Fruit fly (Drosophila melanogaster) whole organism, embryonic: Measurements from ENCODE around the gene Sdic1.
"Not testable (repeated sequence)": the region's sequence is repeated elsewhere in the genome, so short reads cannot be mapped to it uniquely, and the experiment has no call there.

Experiments
- B-H2 ChIP-seq: fragments of 200-800 bp; sonication (Bioruptor generic); optimal IDR thresholded peaks from 2 replicates; lab custom pipeline; 2018; ENCODE audit warnings: missing biosample characterization, mild to moderate bottlenecking, missing genetic modification characterization
- BEAF-32 ChIP-seq: fragments of 200-800 bp; sonication (Bioruptor generic); optimal IDR thresholded peaks from 3 replicates; lab custom pipeline; 2017; ENCODE audit warnings: missing biosample characterization, missing genetic modification characterization, mild to moderate bottlenecking, moderate library complexity, missing genetic modification reagents
- CG10959 ChIP-seq: fragments of 200-800 bp; sonication (Bioruptor generic); IDR thresholded peaks from 2 replicates; pipeline ENCODE4 v1.3.6; 2022; ENCODE audit warnings: missing biosample characterization, missing genetic modification characterization
- CG11695 ChIP-seq: fragments of 200-800 bp; sonication (Bioruptor generic); IDR thresholded peaks from 3 replicates; pipeline ENCODE4 v1.3.6; 2022; ENCODE audit warnings: missing biosample characterization, missing genetic modification characterization
- CG17328 ChIP-seq: fragments of 200-800 bp; sonication (Bioruptor generic); IDR thresholded peaks from 2 replicates; pipeline ENCODE4 v1.3.6; 2022; ENCODE audit warnings: missing biosample characterization, missing genetic modification characterization
- CG17568 ChIP-seq: fragments of 200-800 bp; sonication (Bioruptor generic); optimal IDR thresholded peaks from 2 replicates; lab custom pipeline; 2018; ENCODE audit warnings: missing biosample characterization, mild to moderate bottlenecking, missing genetic modification characterization, moderate library complexity
- CG30020 ChIP-seq: fragments of 200-800 bp; optimal IDR thresholded peaks from 2 replicates; lab custom pipeline; 2019; ENCODE audit warnings: missing biosample characterization, mild to moderate bottlenecking, missing genetic modification characterization, moderate library complexity
- CG31441 ChIP-seq: fragments of 200-800 bp; sonication (Bioruptor generic); IDR thresholded peaks from 2 replicates; pipeline ENCODE4 v1.3.6; 2022; ENCODE audit warnings: missing biosample characterization, missing genetic modification characterization
- CG9797 ChIP-seq: fragments of 200-800 bp; sonication (Bioruptor generic); optimal IDR thresholded peaks from 3 replicates; lab custom pipeline; 2018; ENCODE audit warnings: missing biosample characterization, mild to moderate bottlenecking, missing genetic modification characterization
- D19B ChIP-seq: fragments of 200-800 bp; sonication (Bioruptor generic); optimal IDR thresholded peaks from 2 replicates; lab custom pipeline; 2017; ENCODE audit warnings: missing biosample characterization, mild to moderate bottlenecking, missing genetic modification characterization
- Fer3 ChIP-seq: fragments of 200-800 bp; sonication (Bioruptor generic); optimal IDR thresholded peaks from 2 replicates; lab custom pipeline; 2018; ENCODE audit warnings: missing biosample characterization, mild to moderate bottlenecking, missing genetic modification characterization, moderate library complexity
- Gug ChIP-seq: fragments of 200-800 bp; sonication (Bioruptor generic); IDR thresholded peaks from 4 replicates; pipeline ENCODE4 v1.3.6; 2022; ENCODE audit warnings: missing biosample characterization, missing genetic modification characterization
- HHEX ChIP-seq: fragments of 200-800 bp; sonication (Bioruptor generic); optimal IDR thresholded peaks from 3 replicates; lab custom pipeline; 2017; ENCODE audit warnings: missing biosample characterization, mild to moderate bottlenecking, missing genetic modification characterization, missing genetic modification reagents
- Hmr ChIP-seq: fragments of 200-800 bp; sonication (Bioruptor generic); optimal IDR thresholded peaks from 3 replicates; lab custom pipeline; 2017; ENCODE audit warnings: mild to moderate bottlenecking, missing biosample characterization, missing genetic modification reagents, missing genetic modification characterization
- Lim3 ChIP-seq: fragments of 200-800 bp; sonication (Bioruptor generic); IDR thresholded peaks from 2 replicates; pipeline ENCODE4 v1.3.6; 2022; ENCODE audit warnings: missing biosample characterization, missing genetic modification characterization
- Neu2 ChIP-seq: fragments of 200-800 bp; sonication (Bioruptor generic); optimal IDR thresholded peaks from 3 replicates; lab custom pipeline; 2016; ENCODE audit warnings: missing biosample characterization, missing genetic modification characterization, borderline replicate concordance
- Side ChIP-seq: fragments of 200-800 bp; sonication (Bioruptor generic); optimal IDR thresholded peaks from 2 replicates; lab custom pipeline; 2016; ENCODE audit warnings: missing biosample characterization, missing genetic modification characterization
- Sox100B ChIP-seq: fragments of 200-800 bp; sonication (Bioruptor generic); optimal IDR thresholded peaks from 3 replicates; lab custom pipeline; 2018; ENCODE audit warnings: missing biosample characterization, mild to moderate bottlenecking, missing genetic modification characterization
- Tbp ChIP-seq: fragments of >200 bp; optimal IDR thresholded peaks from 2 replicates; lab custom pipeline; 2018; ENCODE audit warnings: missing biosample characterization, missing genetic modification characterization
- Xrp1 ChIP-seq: fragments of 200-800 bp; sonication (Bioruptor generic); IDR thresholded peaks from 2 replicates; pipeline ENCODE4 v1.3.6; 2022; ENCODE audit warnings: missing biosample characterization, missing genetic modification characterization
- ap ChIP-seq: fragments of 200-800 bp; sonication (Bioruptor generic); IDR thresholded peaks from 2 replicates; pipeline ENCODE4 v1.3.6; 2022; ENCODE audit warnings: missing biosample characterization, missing genetic modification characterization
- bowl ChIP-seq: fragments of 200-800 bp; sonication (Bioruptor generic); IDR thresholded peaks from 2 replicates; pipeline ENCODE4 v1.3.6; 2022; ENCODE audit warnings: missing biosample characterization, missing genetic modification characterization
- chm ChIP-seq: fragments of 200-800 bp; sonication (Bioruptor generic); IDR thresholded peaks from 2 replicates; pipeline ENCODE4 v1.3.6; 2022; ENCODE audit warnings: missing biosample characterization, missing genetic modification characterization
- croc ChIP-seq: fragments of 200-800 bp; sonication (Bioruptor generic); conservative IDR thresholded peaks from 3 replicates; pipeline ENCODE4 v1.3.6; 2022; ENCODE audit warnings: missing biosample characterization, missing genetic modification characterization
- dan ChIP-seq: fragments of 200-800 bp; sonication (Bioruptor generic); IDR thresholded peaks from 2 replicates; pipeline ENCODE4 v1.3.6; 2022; ENCODE audit warnings: missing biosample characterization, missing genetic modification characterization
- exex ChIP-seq: fragments of 200-800 bp; sonication (Bioruptor generic); optimal IDR thresholded peaks from 4 replicates; lab custom pipeline; 2018; ENCODE audit warnings: missing biosample characterization, mild to moderate bottlenecking, missing genetic modification characterization, moderate library complexity
- fu2 ChIP-seq: fragments of 200-800 bp; sonication (Bioruptor generic); optimal IDR thresholded peaks from 2 replicates; lab custom pipeline; 2016; ENCODE audit warnings: missing biosample characterization, missing genetic modification characterization
- gcm ChIP-seq: fragments of 200-800 bp; sonication (Bioruptor generic); optimal IDR thresholded peaks from 2 replicates; lab custom pipeline; 2019; ENCODE audit warnings: missing biosample characterization, mild to moderate bottlenecking, missing genetic modification characterization, moderate library complexity
- gfzf ChIP-seq: fragments of 200-800 bp; sonication (Bioruptor generic); optimal IDR thresholded peaks from 2 replicates; lab custom pipeline; 2016; ENCODE audit warnings: missing biosample characterization, mild to moderate bottlenecking, missing genetic modification characterization, moderate library complexity
- gsb-n ChIP-seq: fragments of 200-800 bp; sonication (Bioruptor generic); optimal IDR thresholded peaks from 3 replicates; lab custom pipeline; 2018; ENCODE audit warnings: missing biosample characterization, mild to moderate bottlenecking, missing genetic modification characterization
- ken ChIP-seq: fragments of 200-800 bp; sonication (Bioruptor generic); IDR thresholded peaks from 3 replicates; pipeline ENCODE4 v1.3.6; 2022; ENCODE audit warnings: missing biosample characterization, missing genetic modification characterization
- mam ChIP-seq: fragments of 200-800 bp; sonication (Bioruptor generic); optimal IDR thresholded peaks from 3 replicates; lab custom pipeline; 2016; ENCODE audit warnings: missing biosample characterization, missing genetic modification characterization
- otp ChIP-seq: fragments of 200-800 bp; sonication (Bioruptor generic); IDR thresholded peaks from 3 replicates; pipeline ENCODE4, ENCODE4 v1.3.6; 2022; ENCODE audit warnings: missing biosample characterization, missing genetic modification characterization
- pfk ChIP-seq: fragments of 200-800 bp; sonication (Bioruptor generic); optimal IDR thresholded peaks from 2 replicates; lab custom pipeline; 2018; ENCODE audit warnings: missing biosample characterization, mild to moderate bottlenecking, missing genetic modification characterization, moderate library complexity
- sr ChIP-seq: fragments of 200-800 bp; sonication (Bioruptor generic); IDR thresholded peaks from 3 replicates; pipeline ENCODE4 v1.3.6; 2022; ENCODE audit warnings: missing biosample characterization, missing genetic modification characterization
- sug ChIP-seq: fragments of 200-800 bp; optimal IDR thresholded peaks from 2 replicates; lab custom pipeline; 2019; ENCODE audit warnings: missing biosample characterization, mild to moderate bottlenecking, missing genetic modification characterization, moderate library complexity
- usp ChIP-seq: fragments of >200 bp; optimal IDR thresholded peaks from 2 replicates; lab custom pipeline; 2017; ENCODE audit warnings: missing biosample characterization, missing genetic modification characterization

Sdic1 gene

dm6 chrX:20178538-20178937, at the start of gene Sdic1:
Gene Sdic1, minus strand, starts transcription at chrX:20178638.
- not testable (repeated sequence) for TF ChIP-seq pfk (GFP tag; lab: Kevin White, UChicago); Neu2 (GFP tag; lab: Kevin White, UChicago); croc

dm6 chrX:20224920-20225319, 46.5 kb upstream of the Sdic1 start, which contains the start of gene Sdic4:
Gene Sdic4, minus strand, starts transcription at chrX:20225020.
- TF ChIP-seq chm (GFP tag; lab: Robert Waterston, UW); Lim3 (GFP tag; lab: Robert Waterston, UW); Hmr (GFP tag; lab: Kevin White, UChicago): not testable (repeated sequence)

- not testable (repeated sequence) for TF ChIP-seq ap; sug (tag; lab: Kevin White, UChicago); sr
- TF ChIP-seq, all 482 proteins: peak for 0; not testable (repeated sequence) for 482
Measured at dm6 chrX:20217159-20217558, 38.7 kb upstream of the Sdic1 start, which contains the start of gene SdicC. Gene SdicC, minus strand, starts transcription at chrX:20217259.

dm6 chrX:20209503-20209902, 31.1 kb upstream of the Sdic1 start, which contains the start of gene SdicB:
Gene SdicB, minus strand, starts transcription at chrX:20209603.
- TF ChIP-seq CG11695; B-H2 (GFP tag; lab: Kevin White, UChicago); Gug (GFP tag; lab: Robert Waterston, UW): not testable (repeated sequence)

- not testable (repeated sequence) for TF ChIP-seq Sox100B (GFP tag; lab: Kevin White, UChicago); mam (GFP tag; lab: Kevin White, UChicago); gfzf
Measured at dm6 chrX:20201833-20202232, 23.4 kb upstream of the Sdic1 start, which contains the start of gene SdicA. Gene SdicA, minus strand, starts transcription at chrX:20201933.

dm6 chrX:20194127-20194526, 15.7 kb upstream of the Sdic1 start, which contains the start of gene Sdic3:
Gene Sdic3, minus strand, starts transcription at chrX:20194227.
- not testable (repeated sequence) for TF ChIP-seq BEAF-32; ken; CG9797 (GFP tag; lab: Kevin White, UChicago)

dm6 chrX:20186387-20186786, 7.9 kb upstream of the Sdic1 start, which contains the start of gene Sdic2:
Gene Sdic2, minus strand, starts transcription at chrX:20186487.
- not testable (repeated sequence) for TF ChIP-seq dan (GFP tag; lab: Robert Waterston, UW); HHEX (GFP tag; lab: Kevin White, UChicago); CG17568 (GFP tag; lab: Kevin White, UChicago)

- TF ChIP-seq Tbp (GFP tag; lab: Kevin White, UChicago) = no peak
- peak; percentile 14 for TF ChIP-seq gsb-n (tag; lab: Kevin White, UChicago)
- TF ChIP-seq CG31441 (GFP tag; lab: Robert Waterston, UW) = peak; percentile 64
- no peak for TF ChIP-seq CG30020 (tag; lab: Kevin White, UChicago)
- TF ChIP-seq bowl (GFP tag; lab: Robert Waterston, UW) = peak; percentile 61; the same call in 1 of the 2 replicates
- peak; percentile 57; the same call in 1 of the 2 replicates for TF ChIP-seq Xrp1
- no peak for TF ChIP-seq CG17328 (GFP tag; lab: Robert Waterston, UW)
- TF ChIP-seq Fer3 (tag; lab: Kevin White, UChicago) = peak; percentile 58
- TF ChIP-seq exex (tag; lab: Kevin White, UChicago) = no peak
- peak; percentile 21 for TF ChIP-seq Side (GFP tag; lab: Kevin White, UChicago)
- TF ChIP-seq fu2 (GFP tag; lab: Kevin White, UChicago) = no peak
- TF ChIP-seq CG10959 (GFP tag; lab: Robert Waterston, UW) = no peak
- TF ChIP-seq gcm (GFP tag; lab: Kevin White, UChicago) = peak; percentile 1
- no peak for TF ChIP-seq usp (GFP tag; lab: Kevin White, UChicago)
- TF ChIP-seq D19B = peak; percentile 22
- TF ChIP-seq otp (GFP tag; lab: Robert Waterston, UW) = no peak
Measured at dm6 chrX:20173464-20173995, 4.9 kb downstream of the Sdic1 start, which contains the start of gene AnxB10. Gene AnxB10, minus strand, starts transcription at chrX:20173514.
